Fruit fly (Drosophila melanogaster): ENCODE measurements around the gene CG5199.
A peak's percentile ranks its signal among the peaks of the same experiment; 100 is the strongest.

Gene CG5199

dm6 chr3L:20470991-20471498 lies 18.4 kb upstream of the CG5199 start (continued):
- TF ChIP-seq scrt (GFP tag; optimal IDR thresholded peaks at IDR 0.05) = peak; percentile 13
- peak; percentile 16 for TF ChIP-seq Hsf (GFP tag; optimal IDR thresholded peaks at IDR 0.05)
- no peak for TF ChIP-seq Dip3 (GFP tag; optimal IDR thresholded peaks at IDR 0.05)
- peak; percentile 33 for TF ChIP-seq Deaf1 (tag; optimal IDR thresholded peaks at IDR 0.05)
- peak; percentile 78 for TF ChIP-seq vvl (GFP tag; IDR thresholded peaks at IDR 0.05)
- no peak for TF ChIP-seq prd (optimal IDR thresholded peaks at IDR 0.05)
- TF ChIP-seq prd (GFP tag; IDR thresholded peaks at IDR 0.05) = peak; percentile 61; the same call in 2 of the 3 replicates
- no peak for TF ChIP-seq Tbp (GFP tag; optimal IDR thresholded peaks at IDR 0.05)
- no peak for TF ChIP-seq CG12155 (GFP tag; optimal IDR thresholded peaks at IDR 0.05)
- peak; percentile 59; the same call in 2 of the 3 replicates for TF ChIP-seq row (GFP tag; IDR thresholded peaks at IDR 0.05)
- TF ChIP-seq gem (tag; optimal IDR thresholded peaks at IDR 0.05) = peak; percentile 58
- no peak for TF ChIP-seq twi (tag; optimal IDR thresholded peaks at IDR 0.05)
- peak; percentile 74 for TF ChIP-seq dysf (GFP tag; IDR thresholded peaks at IDR 0.05)
- TF ChIP-seq sens-2 (GFP tag; IDR thresholded peaks at IDR 0.05) = peak; percentile 44; the same call in 1 of the 2 replicates
- no peak for TF ChIP-seq CG3995 (GFP tag; optimal IDR thresholded peaks at IDR 0.05)
- TF ChIP-seq D (optimal IDR thresholded peaks at IDR 0.05) = no peak
- peak; percentile 32 for TF ChIP-seq D (GFP tag; optimal IDR thresholded peaks at IDR 0.05)
- TF ChIP-seq Mes4 (GFP tag; optimal IDR thresholded peaks at IDR 0.05) = no peak
- 0 out of 2 replicates have a peak, but pooled peaks have one; percentile 21 for TF ChIP-seq GATAe (GFP tag; conservative IDR thresholded peaks at IDR 0.05)
- TF ChIP-seq CG15073 (GFP tag; optimal IDR thresholded peaks at IDR 0.05) = no peak
- no peak for TF ChIP-seq CG6272 (GFP tag; IDR thresholded peaks at IDR 0.05)
- no peak for TF ChIP-seq CG12236 (GFP tag; optimal IDR thresholded peaks at IDR 0.05)
- no peak for TF ChIP-seq abd-A (tag; optimal IDR thresholded peaks at IDR 0.05)
- no peak for TF ChIP-seq CG1832 (GFP tag; optimal IDR thresholded peaks at IDR 0.05)
- TF ChIP-seq Nf-YB (GFP tag; optimal IDR thresholded peaks at IDR 0.05) = peak; percentile 0
- TF ChIP-seq CG6689 (GFP tag; IDR thresholded peaks at IDR 0.05) = 0 out of 2 replicates have a peak, but pooled peaks have one; percentile 15
- peak; percentile 69 for TF ChIP-seq seq (GFP tag; IDR thresholded peaks at IDR 0.05)
- TF ChIP-seq CG14050 (GFP tag; IDR thresholded peaks at IDR 0.05) = peak; percentile 58
- no peak for TF ChIP-seq Lhr (GFP tag; optimal IDR thresholded peaks at IDR 0.05)
- 0 out of 2 replicates have a peak, but pooled peaks have one; percentile 26 for TF ChIP-seq danr (GFP tag; IDR thresholded peaks at IDR 0.05)
- TF ChIP-seq Hr39 (optimal IDR thresholded peaks at IDR 0.05) = no peak
- peak; percentile 54 for TF ChIP-seq Six4 (GFP tag; optimal IDR thresholded peaks at IDR 0.05)
- TF ChIP-seq nerfin-2 (GFP tag; IDR thresholded peaks at IDR 0.05; ENCODE audit: partially characterized antibody) = no peak
- peak; percentile 55 for TF ChIP-seq Vsx1 (GFP tag; optimal IDR thresholded peaks at IDR 0.05)
- peak; percentile 48 for TF ChIP-seq CG17829 (tag; optimal IDR thresholded peaks at IDR 0.05)
- peak; percentile 23 for TF ChIP-seq CG10147 (GFP tag; optimal IDR thresholded peaks at IDR 0.05)
- TF ChIP-seq her (GFP tag; optimal IDR thresholded peaks at IDR 0.05) = peak; percentile 15
- peak; percentile 49; the same call in 1 of the 2 replicates for TF ChIP-seq Rfx (GFP tag; IDR thresholded peaks at IDR 0.05)
- peak; percentile 44; the same call in 1 of the 2 replicates for TF ChIP-seq sisA (GFP tag; IDR thresholded peaks at IDR 0.05)
- TF ChIP-seq CG12769 (tag; optimal IDR thresholded peaks at IDR 0.05) = peak; percentile 43
- no peak for TF ChIP-seq Hmx (GFP tag; optimal IDR thresholded peaks at IDR 0.05)
- no peak for TF ChIP-seq sd (tag; optimal IDR thresholded peaks at IDR 0.05)
- no peak for TF ChIP-seq CG10959 (GFP tag; IDR thresholded peaks at IDR 0.05)
- peak; percentile 26 for TF ChIP-seq HHEX (GFP tag; optimal IDR thresholded peaks at IDR 0.05)
- no peak for TF ChIP-seq CG16813 (GFP tag; IDR thresholded peaks at IDR 0.05; ENCODE audit: partially characterized antibody)
- no peak for TF ChIP-seq C15 (GFP tag; IDR thresholded peaks at IDR 0.05)
- no peak for TF ChIP-seq CG11723 (GFP tag; optimal IDR thresholded peaks at IDR 0.05)
- peak; percentile 67 for TF ChIP-seq CG1603 (tag; optimal IDR thresholded peaks at IDR 0.05)
- no peak for TF ChIP-seq CG18011 (GFP tag; optimal IDR thresholded peaks at IDR 0.05)
- TF ChIP-seq sim (GFP tag; IDR thresholded peaks at IDR 0.05) = peak; percentile 51; the same call in 1 of the 2 replicates
- no peak for TF ChIP-seq tup (GFP tag; optimal IDR thresholded peaks at IDR 0.05)
- TF ChIP-seq CG31224 (GFP tag; IDR thresholded peaks at IDR 0.05) = no peak
